Worm (Caenorhabditis elegans) whole organism, young adult: ENCODE data around the gene K07D4.5.
A peak's percentile ranks its signal among the peaks of the same experiment; 100 is the strongest.

Experiments
- B0019.2 ChIP-seq: fragments of 200-800 bp; sonication (Bioruptor generic); conservative IDR thresholded peaks from 2 replicates; pipeline ENCODE4 v1.3.6; 2022; ENCODE audit warnings: missing genetic modification reagents, missing genetic modification characterization, missing compliant biosample characterization
- C06A6.2 ChIP-seq: fragments of 200-800 bp; sonication (Bioruptor generic); conservative IDR thresholded peaks from 2 replicates; pipeline ENCODE4 v1.3.6; 2022; ENCODE audit warnings: missing genetic modification characterization, missing compliant biosample characterization
- C17E4.6 ChIP-seq: fragments of 200-800 bp; sonication (Bioruptor generic); IDR thresholded peaks from 2 replicates; pipeline ENCODE4 v1.3.6; 2022; ENCODE audit warnings: missing genetic modification reagents, missing genetic modification characterization, missing compliant biosample characterization
- F33H1.4 ChIP-seq: fragments of 200-800 bp; sonication (Bioruptor generic); IDR thresholded peaks from 2 replicates; pipeline ENCODE4 v1.3.6; 2022; ENCODE audit warnings: missing genetic modification reagents, missing genetic modification characterization, missing compliant biosample characterization
- K11D2.4 ChIP-seq: fragments of 200-800 bp; sonication (Bioruptor generic); IDR thresholded peaks from 2 replicates; pipeline ENCODE4 v1.3.6; 2022; ENCODE audit warnings: missing genetic modification reagents, missing genetic modification characterization, missing compliant biosample characterization
- Y53G8AR.9 ChIP-seq: fragments of 200-800 bp; sonication (Bioruptor generic); conservative IDR thresholded peaks from 2 replicates; pipeline ENCODE4 v1.3.6; 2022; ENCODE audit warnings: missing genetic modification reagents, missing genetic modification characterization, missing compliant biosample characterization
- Y67H2A.10 ChIP-seq: fragments of 200-800 bp; sonication (Bioruptor generic); conservative IDR thresholded peaks from 2 replicates; pipeline ENCODE4 v1.3.6; 2022; ENCODE audit warnings: missing genetic modification reagents, missing genetic modification characterization, missing compliant biosample characterization
- Y95B8A.8 ChIP-seq: fragments of 200-800 bp; sonication (Bioruptor generic); IDR thresholded peaks from 2 replicates; pipeline ENCODE4 v1.3.6; 2022; ENCODE audit warnings: missing genetic modification reagents, missing genetic modification characterization, missing compliant biosample characterization
- aptf-2 ChIP-seq: fragments of 200-800 bp; sonication (Bioruptor generic); conservative IDR thresholded peaks from 2 replicates; pipeline ENCODE4 v1.3.6; 2022; ENCODE audit warnings: missing genetic modification reagents, missing genetic modification characterization, missing compliant biosample characterization
- attf-3 ChIP-seq: fragments of 200-800 bp; sonication (Bioruptor generic); conservative IDR thresholded peaks from 2 replicates; pipeline ENCODE4 v1.3.6; 2022; ENCODE audit warnings: missing genetic modification reagents, missing genetic modification characterization, missing compliant biosample characterization
- attf-5 ChIP-seq: fragments of 200-800 bp; sonication (Bioruptor generic); optimal IDR thresholded peaks from 2 replicates; lab custom pipeline; 2018; ENCODE audit warnings: mild to moderate bottlenecking, missing genetic modification characterization, missing compliant biosample characterization
- bed-1 ChIP-seq: fragments of 200-800 bp; sonication (Bioruptor generic); IDR thresholded peaks from 2 replicates; pipeline ENCODE4 v1.3.6; 2022; ENCODE audit warnings: missing genetic modification reagents, missing genetic modification characterization, missing compliant biosample characterization
- bed-2 ChIP-seq: fragments of 200-800 bp; sonication (Bioruptor generic); IDR thresholded peaks from 2 replicates; pipeline ENCODE4 v1.3.6; 2022; ENCODE audit warnings: missing genetic modification reagents, missing genetic modification characterization, missing compliant biosample characterization
- cebp-1 ChIP-seq, 2 experiments: fragments of 200-800 bp in 1 of 2; sonication (Bioruptor generic) in 1 of 2; sonication (generic microtip) in 1 of 2; IDR thresholded peaks in 1 of 2; optimal IDR thresholded peaks in 1 of 2; 2 replicates each; pipeline versions ENCODE4 v1.3.6 to Lab custom; 2017 to 2022; ENCODE audit warnings: missing compliant biosample characterization in 2 of 2, missing genetic modification characterization in 2 of 2, mild to moderate bottlenecking in 1 of 2, missing genetic modification reagents in 1 of 2, moderate library complexity in 1 of 2
- ceh-100 ChIP-seq: fragments of 200-800 bp; sonication (Bioruptor generic); IDR thresholded peaks from 2 replicates; pipeline ENCODE4 v1.3.6; 2022; ENCODE audit warnings: missing genetic modification reagents, missing genetic modification characterization, missing compliant biosample characterization
- ceh-27 ChIP-seq: fragments of 200-800 bp; sonication (Bioruptor generic); optimal IDR thresholded peaks from 2 replicates; lab custom pipeline; 2018; ENCODE audit warnings: mild to moderate bottlenecking, missing genetic modification characterization, moderate library complexity, missing compliant biosample characterization
- ceh-58 ChIP-seq: fragments of 200-800 bp; sonication (Bioruptor generic); IDR thresholded peaks from 2 replicates; pipeline ENCODE4 v1.3.6; 2022; ENCODE audit warnings: missing genetic modification characterization, missing compliant biosample characterization
- ceh-91 ChIP-seq: fragments of 200-800 bp; sonication (Bioruptor generic); IDR thresholded peaks from 2 replicates; pipeline ENCODE4 v1.3.6; 2022; ENCODE audit warnings: missing genetic modification reagents, missing genetic modification characterization, missing compliant biosample characterization
- dox-1 ChIP-seq: fragments of 200-800 bp; sonication (Bioruptor generic); IDR thresholded peaks from 2 replicates; pipeline ENCODE4 v1.3.6; 2022; ENCODE audit warnings: missing genetic modification reagents, missing genetic modification characterization, missing compliant biosample characterization
- egrh-3 ChIP-seq: fragments of 200-800 bp; sonication (Bioruptor generic); IDR thresholded peaks from 2 replicates; pipeline ENCODE4 v1.3.6; 2022; ENCODE audit warnings: missing genetic modification reagents, missing genetic modification characterization, missing compliant biosample characterization
- him-1 ChIP-seq: sonication (generic microtip); optimal IDR thresholded peaks from 2 replicates; lab custom pipeline; 2016; ENCODE audit warnings: missing genotype, missing genetic modification reagents, missing genetic modification characterization, missing compliant biosample characterization
- hmg-1.2 ChIP-seq: fragments of 200-800 bp; sonication (Bioruptor generic); IDR thresholded peaks from 2 replicates; pipeline ENCODE4 v1.3.6; 2022; ENCODE audit warnings: missing genetic modification reagents, missing genetic modification characterization, missing compliant biosample characterization
- let-526 ChIP-seq: fragments of 200-800 bp; sonication (Bioruptor generic); IDR thresholded peaks from 2 replicates; pipeline ENCODE4 v1.3.6; 2022; ENCODE audit warnings: missing genetic modification reagents, missing genetic modification characterization, missing compliant biosample characterization
- let-607 ChIP-seq, 2 experiments: fragments of 200-800 bp in 1 of 2; sonication (Bioruptor generic) in 1 of 2; sonication (generic microtip) in 1 of 2; optimal IDR thresholded peaks; 2 replicates each; lab custom pipeline; 2016 to 2018; ENCODE audit warnings: mild to moderate bottlenecking in 2 of 2, missing compliant biosample characterization in 2 of 2, missing genetic modification characterization in 2 of 2, moderate library complexity in 2 of 2, missing genotype in 1 of 2
- lin-26 ChIP-seq: fragments of 200-800 bp; sonication (Bioruptor generic); IDR thresholded peaks from 2 replicates; pipeline ENCODE4 v1.3.6; 2022; ENCODE audit warnings: missing genetic modification reagents, missing genetic modification characterization, missing compliant biosample characterization
- lin-40 ChIP-seq: sonication (generic microtip); optimal IDR thresholded peaks from 2 replicates; lab custom pipeline; 2016; ENCODE audit warnings: missing genetic modification characterization, mild to moderate bottlenecking, missing compliant biosample characterization, missing genotype, missing genetic modification reagents
- lin-54 ChIP-seq: fragments of 200-800 bp; sonication (Bioruptor generic); optimal IDR thresholded peaks from 2 replicates; lab custom pipeline; 2018; ENCODE audit warnings: mild to moderate bottlenecking, missing genetic modification characterization, missing compliant biosample characterization
- lir-1 ChIP-seq: fragments of 200-800 bp; sonication (Bioruptor generic); conservative IDR thresholded peaks from 2 replicates; pipeline ENCODE4 v1.3.6; 2022; ENCODE audit warnings: missing genetic modification reagents, missing genetic modification characterization, missing compliant biosample characterization
- lsl-1 ChIP-seq: fragments of 200-800 bp; sonication (Bioruptor generic); optimal IDR thresholded peaks from 2 replicates; lab custom pipeline; 2018; ENCODE audit warnings: mild to moderate bottlenecking, missing genetic modification characterization, moderate library complexity, missing compliant biosample characterization
- madf-6 ChIP-seq: fragments of 200-800 bp; sonication (Bioruptor generic); IDR thresholded peaks from 2 replicates; pipeline ENCODE4 v1.3.6; 2022; ENCODE audit warnings: missing genetic modification reagents, missing genetic modification characterization, missing compliant biosample characterization
- madf-8 ChIP-seq: fragments of 200-800 bp; sonication (Bioruptor generic); conservative IDR thresholded peaks from 2 replicates; pipeline ENCODE4 v1.3.6; 2022; ENCODE audit warnings: missing genetic modification reagents, missing genetic modification characterization, missing compliant biosample characterization
- mcd-1 ChIP-seq: fragments of 200-800 bp; sonication (Bioruptor generic); IDR thresholded peaks from 2 replicates; pipeline ENCODE4 v1.3.6; 2022; ENCODE audit warnings: missing genetic modification reagents, missing genetic modification characterization, missing compliant biosample characterization
- nfyb-1 ChIP-seq: fragments of 200-800 bp; sonication (Bioruptor generic); IDR thresholded peaks from 2 replicates; pipeline ENCODE4 v1.3.6; 2022; ENCODE audit warnings: missing genetic modification reagents, missing genetic modification characterization, missing compliant biosample characterization
- nhr-120 ChIP-seq: fragments of 200-800 bp; sonication (Bioruptor generic); IDR thresholded peaks from 2 replicates; pipeline ENCODE4 v1.3.6; 2022; ENCODE audit warnings: missing genetic modification characterization, missing compliant biosample characterization
- nhr-80 ChIP-seq: sonication (generic microtip); optimal IDR thresholded peaks from 2 replicates; lab custom pipeline; 2016; ENCODE audit warnings: missing genetic modification characterization, missing compliant biosample characterization
- pbrm-1 ChIP-seq: fragments of 200-800 bp; sonication (Bioruptor generic); IDR thresholded peaks from 2 replicates; pipeline ENCODE4 v1.3.6; 2022; ENCODE audit warnings: missing genetic modification reagents, missing genetic modification characterization, missing compliant biosample characterization
- rcor-1 ChIP-seq: fragments of 200-800 bp; sonication (Bioruptor generic); IDR thresholded peaks from 2 replicates; pipeline ENCODE4 v1.3.6; 2022; ENCODE audit warnings: missing genetic modification reagents, missing genetic modification characterization, missing compliant biosample characterization
- repo-1 ChIP-seq: sonication (generic microtip); optimal IDR thresholded peaks from 2 replicates; lab custom pipeline; 2017; ENCODE audit warnings: mild to moderate bottlenecking, missing genetic modification characterization, missing compliant biosample characterization
- somi-1 ChIP-seq: fragments of 200-800 bp; sonication (Bioruptor generic); optimal IDR thresholded peaks from 2 replicates; lab custom pipeline; 2018; ENCODE audit warnings: mild to moderate bottlenecking, missing genetic modification characterization, missing compliant biosample characterization
- tbp1 ChIP-seq: fragments of 200-800 bp; sonication (Bioruptor generic); optimal IDR thresholded peaks from 2 replicates; lab custom pipeline; 2018; ENCODE audit warnings: mild to moderate bottlenecking, missing genetic modification characterization, missing compliant biosample characterization
- ztf-25 ChIP-seq: fragments of 200-800 bp; sonication (Bioruptor generic); IDR thresholded peaks from 2 replicates; pipeline ENCODE4 v1.3.6; 2022; ENCODE audit warnings: missing genetic modification reagents, missing genetic modification characterization, missing compliant biosample characterization
- ztf-26 ChIP-seq: sonication (generic microtip); optimal IDR thresholded peaks from 2 replicates; lab custom pipeline; 2017; ENCODE audit warnings: missing genetic modification characterization, missing compliant biosample characterization
- ztf-28 ChIP-seq: fragments of 200-800 bp; sonication (Bioruptor generic); IDR thresholded peaks from 2 replicates; pipeline ENCODE4 v1.3.6; 2022; ENCODE audit warnings: missing genetic modification reagents, missing genetic modification characterization, missing compliant biosample characterization
- ztf-6 ChIP-seq: fragments of 200-800 bp; sonication (Bioruptor generic); IDR thresholded peaks from 2 replicates; pipeline ENCODE4 v1.3.6; 2022; ENCODE audit warnings: missing genetic modification reagents, missing genetic modification characterization, missing compliant biosample characterization

K07D4.5 gene

ce11 chrII:4049672-4050071 lies 24.3 kb upstream of the K07D4.5 start:
- peak; percentile 54; the same call in 1 of the 2 replicates for TF ChIP-seq egrh-3
- peak; percentile 78 for TF ChIP-seq Y67H2A.10
- TF ChIP-seq rcor-1 (GFP tag; lab: Robert Waterston, UW): peak; percentile 44
- peak; percentile 83 for TF ChIP-seq nfyb-1 (GFP tag; lab: Robert Waterston, UW)
- 0 out of 2 replicates have a peak, but pooled peaks have one; percentile 37 for TF ChIP-seq ztf-28 (GFP tag; lab: Robert Waterston, UW)
- TF ChIP-seq C06A6.2: 0 out of 2 replicates have a peak, but pooled peaks have one; percentile 18
- TF ChIP-seq Y53G8AR.9 (GFP tag; lab: Robert Waterston, UW): peak; percentile 47; the same call in 1 of the 2 replicates
- peak; percentile 55; the same call in 1 of the 2 replicates for TF ChIP-seq F33H1.4 (GFP tag; lab: Robert Waterston, UW)
- TF ChIP-seq let-607 (tag; optimal IDR thresholded peaks at IDR 0.05; lab: Kevin White, UChicago): peak in 1 of 2 experiments; percentile 55
- TF ChIP-seq hmg-1.2 (GFP tag; lab: Robert Waterston, UW): peak; percentile 97
- TF ChIP-seq attf-5 (GFP tag; lab: Kevin White, UChicago): peak; percentile 32
- TF ChIP-seq lir-1 (GFP tag; lab: Robert Waterston, UW): peak; percentile 55; the same call in 1 of the 2 replicates
- TF ChIP-seq let-526: 0 out of 2 replicates have a peak, but pooled peaks have one; percentile 50
- TF ChIP-seq aptf-2 (GFP tag; lab: Robert Waterston, UW): 0 out of 2 replicates have a peak, but pooled peaks have one; percentile 24
- peak; percentile 18 for TF ChIP-seq lin-40 (tag; lab: Kevin White, UChicago)
- TF ChIP-seq pbrm-1 (GFP tag; lab: Robert Waterston, UW): peak; percentile 60; the same call in 1 of the 2 replicates
- peak; percentile 45; the same call in 1 of the 2 replicates for TF ChIP-seq attf-3 (GFP tag; lab: Robert Waterston, UW)
- 0 out of 2 replicates have a peak, but pooled peaks have one; percentile 40 for TF ChIP-seq ceh-100 (GFP tag; lab: Robert Waterston, UW)
- peak; percentile 5 for TF ChIP-seq ztf-26
- TF ChIP-seq ceh-91 (GFP tag; lab: Robert Waterston, UW): 0 out of 2 replicates have a peak, but pooled peaks have one; percentile 33
- peak; percentile 74 for TF ChIP-seq bed-2
- TF ChIP-seq K11D2.4 (GFP tag; lab: Robert Waterston, UW): peak; percentile 85
- TF ChIP-seq cebp-1 (GFP tag; IDR thresholded peaks at IDR 0.05; lab: Robert Waterston, UW): peak; percentile 69
- peak; percentile 20 for TF ChIP-seq cebp-1 (tag; optimal IDR thresholded peaks at IDR 0.05; lab: Kevin White, UChicago)
- TF ChIP-seq lin-54 (GFP tag; lab: Kevin White, UChicago): peak; percentile 34
- peak; percentile 91 for TF ChIP-seq dox-1
- peak; percentile 7 for TF ChIP-seq nhr-80 (tag; lab: Kevin White, UChicago)
- TF ChIP-seq mcd-1 (GFP tag; lab: Robert Waterston, UW): peak; percentile 85

ce11 chrII:4047839-4048440 lies 22.6 kb upstream of the K07D4.5 start:
- TF ChIP-seq nhr-120 (GFP tag; lab: Robert Waterston, UW) (peak; percentile 99), repo-1 (peak; percentile 37), somi-1 (peak; percentile 50), mcd-1 (GFP tag; lab: Robert Waterston, UW) (peak; percentile 99), aptf-2 (GFP tag; lab: Robert Waterston, UW) (peak; percentile 94), bed-2 (peak; percentile 98), ceh-91 (GFP tag; lab: Robert Waterston, UW) (peak; percentile 97), madf-6 (GFP tag; lab: Robert Waterston, UW) (peak; percentile 98), dox-1 (peak; percentile 99), bed-1 (peak; percentile 96), nfyb-1 (GFP tag; lab: Robert Waterston, UW) (peak; percentile 99), ztf-26 (peak; percentile 55), him-1 (peak; percentile 52), lsl-1 (peak; percentile 69), madf-8 (peak; percentile 96), ztf-25 (GFP tag; lab: Robert Waterston, UW) (peak; percentile 94), lin-26 (peak; percentile 89), Y95B8A.8 (peak; percentile 96), B0019.2 (GFP tag; lab: Robert Waterston, UW) (peak; percentile 94), K11D2.4 (GFP tag; lab: Robert Waterston, UW) (peak; percentile 99), tbp1 (peak; percentile 51), C17E4.6 (GFP tag; lab: Robert Waterston, UW) (peak; percentile 97), ztf-6 (GFP tag; lab: Robert Waterston, UW) (peak; percentile 98), ceh-27 (peak; percentile 40), ceh-58 (GFP tag; lab: Robert Waterston, UW) (0 out of 2 replicates have a peak, but pooled peaks have one; percentile 82)
